Fruit fly (Drosophila melanogaster): ENCODE results near the gene CG43220.

The CG43220 gene

DNA sequence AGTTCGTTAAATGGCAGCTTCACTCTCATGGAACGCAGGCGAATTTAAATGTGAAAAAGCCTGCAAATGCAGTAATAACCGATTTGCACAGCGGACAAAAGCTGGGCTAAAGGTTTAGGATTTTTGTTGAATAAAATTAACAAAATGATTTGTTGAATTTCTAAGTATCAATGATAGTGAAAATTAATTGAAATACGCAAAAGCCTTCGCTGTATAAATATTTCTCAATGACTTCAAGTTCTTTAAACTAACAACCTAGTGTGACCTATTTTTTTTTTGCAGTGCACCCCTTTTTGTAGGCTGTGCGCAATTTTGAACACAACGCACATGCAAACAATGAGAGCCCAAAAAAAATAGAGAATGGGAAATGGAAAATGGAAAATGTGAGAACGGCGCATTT lies 19.4 kb upstream of the CG43220 start (continued):
- no peak for TF ChIP-seq usp (GFP tag; optimal IDR thresholded peaks at IDR 0.05)
- no peak for TF ChIP-seq dysf (GFP tag; IDR thresholded peaks at IDR 0.05)
- TF ChIP-seq bsh (GFP tag; optimal IDR thresholded peaks at IDR 0.05): peak in 1 of 2 experiments; percentile 30
- no peak for TF ChIP-seq sr (GFP tag; IDR thresholded peaks at IDR 0.05)
- no peak for TF ChIP-seq CG6791 (GFP tag; IDR thresholded peaks at IDR 0.05; ENCODE audit: partially characterized antibody)
- no peak for TF ChIP-seq CG3726 (GFP tag; IDR thresholded peaks at IDR 0.05)
- TF ChIP-seq row (GFP tag; IDR thresholded peaks at IDR 0.05): peak; percentile 14; the same call in 1 of the 3 replicates
- TF ChIP-seq seq (GFP tag; IDR thresholded peaks at IDR 0.05): no peak
- TF ChIP-seq maf-S (GFP tag; optimal IDR thresholded peaks at IDR 0.05): no peak
- no peak for TF ChIP-seq CG6654 (GFP tag; optimal IDR thresholded peaks at IDR 0.05)
- no peak for TF ChIP-seq CG13775 (GFP tag; optimal IDR thresholded peaks at IDR 0.05)
- no peak for TF ChIP-seq Rfx (GFP tag; IDR thresholded peaks at IDR 0.05)
- peak; percentile 39 for TF ChIP-seq Sox102F (GFP tag; optimal IDR thresholded peaks at IDR 0.05)
- no peak for TF ChIP-seq CG33213 (GFP tag; optimal IDR thresholded peaks at IDR 0.05)
- no peak for TF ChIP-seq D19A (tag; optimal IDR thresholded peaks at IDR 0.05)
- no peak for TF ChIP-seq CG5245 (GFP tag; optimal IDR thresholded peaks at IDR 0.05)
- no peak for TF ChIP-seq Dref (GFP tag; IDR thresholded peaks at IDR 0.05)
- no peak for TF ChIP-seq ind (GFP tag; optimal IDR thresholded peaks at IDR 0.05)
- no peak for TF ChIP-seq disco-r (GFP tag; optimal IDR thresholded peaks at IDR 0.05)
- no peak for TF ChIP-seq pho (GFP tag; optimal IDR thresholded peaks at IDR 0.05)
- TF ChIP-seq gsb (GFP tag; IDR thresholded peaks at IDR 0.05): no peak
- TF ChIP-seq gem (tag; optimal IDR thresholded peaks at IDR 0.05): peak; percentile 30
- no peak for TF ChIP-seq sisA (GFP tag; IDR thresholded peaks at IDR 0.05)
- peak; percentile 74 for TF ChIP-seq Ets65A (GFP tag)
- no peak for TF ChIP-seq CG7745 (tag; optimal IDR thresholded peaks at IDR 0.05)
- no peak for TF ChIP-seq hkb (optimal IDR thresholded peaks at IDR 0.05)
- TF ChIP-seq hkb (GFP tag; IDR thresholded peaks at IDR 0.05): no peak
- no peak for TF ChIP-seq Xrp1 (GFP tag; IDR thresholded peaks at IDR 0.05)
- TF ChIP-seq nom (GFP tag; optimal IDR thresholded peaks at IDR 0.05): no peak
- TF ChIP-seq lab (GFP tag; optimal IDR thresholded peaks at IDR 0.05): peak; percentile 30

DNA sequence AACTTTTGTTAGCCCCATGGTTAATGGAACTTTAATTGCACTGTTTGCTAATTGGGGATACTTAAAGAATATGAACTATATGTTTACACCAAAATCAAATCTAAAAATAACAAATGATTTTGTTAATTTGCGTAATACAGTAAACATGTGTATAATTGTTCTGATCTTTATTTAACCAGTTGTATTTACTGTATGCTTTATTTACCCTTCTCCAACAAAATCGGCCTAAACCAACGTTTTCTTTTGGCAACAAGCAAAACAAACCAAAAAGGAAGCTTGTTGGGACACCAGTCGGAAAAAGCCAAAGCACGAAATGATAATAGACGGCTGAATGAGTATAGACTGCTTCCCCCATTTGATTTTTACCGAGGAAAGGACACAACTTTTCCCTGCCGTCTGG lies 15.7 kb upstream of the CG43220 start:
- TF ChIP-seq CG11085 (GFP tag; IDR thresholded peaks at IDR 0.05) (peak; percentile 26; the same call in 1 of the 2 replicates), cas (GFP tag; IDR thresholded peaks at IDR 0.05) (no peak), CG4820 (GFP tag; optimal IDR thresholded peaks at IDR 0.05) (no peak), CG7839 (tag; optimal IDR thresholded peaks at IDR 0.05) (peak; percentile 45), CG7963 (GFP tag; IDR thresholded peaks at IDR 0.05; ENCODE audit: partially characterized antibody) (no peak), CG11695 (GFP tag; IDR thresholded peaks at IDR 0.05) (0 out of 3 replicates have a peak, but pooled peaks have one; percentile 44), lbe (GFP tag; optimal IDR thresholded peaks at IDR 0.05) (no peak), D19B (GFP tag; optimal IDR thresholded peaks at IDR 0.05) (peak; percentile 62), HmgZ (tag; optimal IDR thresholded peaks at IDR 0.05) (peak; percentile 62), rib (GFP tag; IDR thresholded peaks at IDR 0.05) (peak; percentile 87), dmrt99B (tag; optimal IDR thresholded peaks at IDR 0.05) (no peak), pum (GFP tag; optimal IDR thresholded peaks at IDR 0.05) (no peak), bsh (GFP tag; optimal IDR thresholded peaks at IDR 0.05) (no peak), CG10979 (tag; optimal IDR thresholded peaks at IDR 0.05) (no peak), Antp (GFP tag; optimal IDR thresholded peaks at IDR 0.05) (no peak), CG17568 (GFP tag; optimal IDR thresholded peaks at IDR 0.05) (peak; percentile 70), CG14050 (GFP tag; IDR thresholded peaks at IDR 0.05) (no peak), CG13296 (GFP tag; optimal IDR thresholded peaks at IDR 0.05) (peak; percentile 41), CG1529 (GFP tag; optimal IDR thresholded peaks at IDR 0.05) (no peak), Lhr (GFP tag; optimal IDR thresholded peaks at IDR 0.05) (no peak), da (GFP tag; optimal IDR thresholded peaks at IDR 0.05) (no peak), kay (GFP tag; optimal IDR thresholded peaks at IDR 0.05) (peak; percentile 7), CG17802 (tag; optimal IDR thresholded peaks at IDR 0.05) (no peak), bowl (GFP tag; IDR thresholded peaks at IDR 0.05) (no peak), salm (tag; optimal IDR thresholded peaks at IDR 0.05) (no peak)
